Fruit fly (Drosophila melanogaster): ENCODE data around the gene CG1394.

DNA sequence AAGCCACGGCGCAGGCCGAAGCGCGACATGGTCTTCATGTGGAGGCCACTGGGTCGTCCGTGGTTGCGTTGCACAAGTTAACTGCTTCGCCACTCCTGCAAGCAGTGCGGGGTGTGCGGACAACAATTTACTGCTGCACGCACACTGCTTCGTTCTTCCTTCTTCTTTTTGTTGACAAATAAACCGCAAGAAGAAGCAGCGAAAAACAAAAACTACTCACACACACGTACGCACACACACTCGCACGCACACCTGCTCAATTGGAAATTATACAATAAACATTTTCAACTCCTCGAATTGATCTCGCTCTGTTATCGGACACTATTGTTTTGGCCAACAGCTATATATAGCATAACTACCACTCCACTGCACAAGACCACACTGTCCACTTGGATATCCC lies 46.9 kb downstream of the CG1394 start:
- TF ChIP-seq h (optimal IDR thresholded peaks at IDR 0.05) = no peak
- no peak for TF ChIP-seq Myc (optimal IDR thresholded peaks at IDR 0.05)
- no peak for TF ChIP-seq insv (optimal IDR thresholded peaks at IDR 0.05)
- TF ChIP-seq ttk (optimal IDR thresholded peaks at IDR 0.05) = no peak
- no peak for TF ChIP-seq Sin3A (optimal IDR thresholded peaks at IDR 0.05)
- no peak for TF ChIP-seq psq (optimal IDR thresholded peaks at IDR 0.05)
